Worm (Caenorhabditis elegans) whole organism, early embryonic: ENCODE results near the gene spot-1.

Source experiments
- hmbx-1 ChIP-seq: sonication (generic microtip); optimal IDR thresholded peaks from 2 replicates; lab custom pipeline; 2016; ENCODE audit warnings: mild to moderate bottlenecking, missing genetic modification characterization, missing compliant biosample characterization
- tbx-37 ChIP-seq: fragments of 200-800 bp; sonication (Bioruptor generic); conservative IDR thresholded peaks from 2 replicates; pipeline ENCODE4 v1.3.6; 2022; ENCODE audit warnings: missing genetic modification reagents, missing genetic modification characterization, missing compliant biosample characterization

- TF ChIP-seq hmbx-1 (tag; lab: Kevin White, UChicago) (no peak), tbx-37 (GFP tag; lab: Robert Waterston, UW) (no peak)
Measured at ce11 chrIII:7300169-7300568, 23.1 kb upstream of the spot-1 start.
